Worm (Caenorhabditis elegans): ENCODE data around the gene F37A8.2.

F37A8.2 gene

ce11 chrIII:3959987-3960386, 28.7 kb upstream of the F37A8.2 start, which contains the start of gene R10E9.3:
Gene R10E9.3, plus strand, starts transcription at chrIII:3960221.
- no peak for TF ChIP-seq egl-43 (GFP tag; IDR thresholded peaks at IDR 0.05)
- no peak for TF ChIP-seq nhr-10 (tag; optimal IDR thresholded peaks at IDR 0.05)
- TF ChIP-seq dmd-9 (GFP tag; IDR thresholded peaks at IDR 0.05) = no peak
- TF ChIP-seq nhr-111 (GFP tag; optimal IDR thresholded peaks at IDR 0.05) = no peak
- TF ChIP-seq arid-1 (GFP tag; conservative IDR thresholded peaks at IDR 0.05) = no peak
- no peak for TF ChIP-seq fos-1 (tag; optimal IDR thresholded peaks at IDR 0.05)
- TF ChIP-seq rbr-2 (tag; optimal IDR thresholded peaks at IDR 0.05) = no peak
- TF ChIP-seq duxl-1 (tag; optimal IDR thresholded peaks at IDR 0.05; ENCODE audit: poor library complexity) = no peak
- no peak for TF ChIP-seq spr-3 (GFP tag; optimal IDR thresholded peaks at IDR 0.05)
- no peak for TF ChIP-seq nhr-42 (GFP tag; IDR thresholded peaks at IDR 0.05)
- TF ChIP-seq lin-1 (GFP tag; IDR thresholded peaks at IDR 0.05) = no peak
- no peak for TF ChIP-seq lin-13 (GFP tag; optimal IDR thresholded peaks at IDR 0.05)
- no peak for TF ChIP-seq ceh-62 (tag; optimal IDR thresholded peaks at IDR 0.05)
- no peak for TF ChIP-seq unc-130 (GFP tag; optimal IDR thresholded peaks at IDR 0.05)
- TF ChIP-seq saeg-2 (GFP tag; IDR thresholded peaks at IDR 0.05) = no peak
- TF ChIP-seq unc-39 (tag; optimal IDR thresholded peaks at IDR 0.05) = no peak
- no peak for TF ChIP-seq ztf-7 (tag; optimal IDR thresholded peaks at IDR 0.05)
- TF ChIP-seq hlh-11 (tag; optimal IDR thresholded peaks at IDR 0.05) = peak; percentile 53
- TF ChIP-seq F37D6.2 (tag; optimal IDR thresholded peaks at IDR 0.05) = no peak
- no peak for TF ChIP-seq T20F7.1 (GFP tag; optimal IDR thresholded peaks at IDR 0.05)
- no peak for TF ChIP-seq egl-27 (tag; optimal IDR thresholded peaks at IDR 0.05)
- no peak for TF ChIP-seq F49E8.2 (tag; optimal IDR thresholded peaks at IDR 0.05; ENCODE audit: borderline replicate concordance)
- no peak for TF ChIP-seq mep-1 (tag; optimal IDR thresholded peaks at IDR 0.05)
- no peak for TF ChIP-seq ZK337.2 (GFP tag; IDR thresholded peaks at IDR 0.05)
- no peak for TF ChIP-seq nhr-41 (GFP tag; IDR thresholded peaks at IDR 0.05)
- peak in 1 of 2 experiments; percentile 30 for TF ChIP-seq mdl-1 (tag; optimal IDR thresholded peaks at IDR 0.05)
- no peak for TF ChIP-seq lim-7 (GFP tag; IDR thresholded peaks at IDR 0.05)
- TF ChIP-seq madf-5 (GFP tag; IDR thresholded peaks at IDR 0.05) = no peak
- TF ChIP-seq sdz-12 (GFP tag; optimal IDR thresholded peaks at IDR 0.05) = no peak
- peak; percentile 85 for TF ChIP-seq aha-1 (tag)
- TF ChIP-seq D1046.2 (GFP tag; IDR thresholded peaks at IDR 0.05) = no peak
- TF ChIP-seq F44E2.7 (GFP tag; IDR thresholded peaks at IDR 0.05) = no peak
- no peak for TF ChIP-seq gei-8 (GFP tag; optimal IDR thresholded peaks at IDR 0.05)
- no peak for TF ChIP-seq daf-19 (GFP tag; conservative IDR thresholded peaks at IDR 0.05)
- peak; percentile 19 for TF ChIP-seq nhr-28 (tag; optimal IDR thresholded peaks at IDR 0.05)
- TF ChIP-seq daf-16 (GFP tag; optimal IDR thresholded peaks at IDR 0.05) = no peak
- peak; percentile 51 for TF ChIP-seq daf-16 (tag; optimal IDR thresholded peaks at IDR 0.05)
- TF ChIP-seq lin-39 (tag; optimal IDR thresholded peaks at IDR 0.05) = no peak
- no peak for TF ChIP-seq Y48G9A.11 (GFP tag; IDR thresholded peaks at IDR 0.05)
- TF ChIP-seq ceh-44 (GFP tag; IDR thresholded peaks at IDR 0.05) = no peak
- no peak for TF ChIP-seq hmg-1.1 (GFP tag; IDR thresholded peaks at IDR 0.05)
- TF ChIP-seq mxl-2 (GFP tag; conservative IDR thresholded peaks at IDR 0.05) = no peak
- TF ChIP-seq T26A8.4 (GFP tag; IDR thresholded peaks at IDR 0.05) = no peak
- no peak for TF ChIP-seq lsy-2 (tag; optimal IDR thresholded peaks at IDR 0.05)
- TF ChIP-seq nhr-237 (tag; optimal IDR thresholded peaks at IDR 0.05) = no peak
- TF ChIP-seq ceh-20 (GFP tag; IDR thresholded peaks at IDR 0.05) = no peak
- peak; percentile 25 for TF ChIP-seq pqm-1 (tag; optimal IDR thresholded peaks at IDR 0.05)
- TF ChIP-seq lin-15B (tag; optimal IDR thresholded peaks at IDR 0.05) = no peak
- TF ChIP-seq R02D3.7 (tag; optimal IDR thresholded peaks at IDR 0.05) = no peak
- TF ChIP-seq nhr-77 (tag; optimal IDR thresholded peaks at IDR 0.05) = no peak
- no peak for TF ChIP-seq ama-1 (optimal IDR thresholded peaks at IDR 0.05)
- TF ChIP-seq ZK546.5 (tag; optimal IDR thresholded peaks at IDR 0.05) = no peak
- no peak for TF ChIP-seq ceh-28 (tag; optimal IDR thresholded peaks at IDR 0.05)
- TF ChIP-seq Y105C5A.15 (GFP tag; IDR thresholded peaks at IDR 0.05) = no peak

Data from whole organism, L4 larva.